Worm (Caenorhabditis elegans): ENCODE measurements around the gene Y70C5A.3.

Gene Y70C5A.3

ce11 chrV:16640366-16640765, 19.6 kb upstream of the Y70C5A.3 start:
- TF ChIP-seq skn-1 (tag; optimal IDR thresholded peaks at IDR 0.05) = no peak
- no peak for TF ChIP-seq fos-1 (tag; optimal IDR thresholded peaks at IDR 0.05)
- TF ChIP-seq ztf-4 (tag; optimal IDR thresholded peaks at IDR 0.05) = no peak
- no peak for TF ChIP-seq sma-9 (GFP tag; optimal IDR thresholded peaks at IDR 0.05)
- no peak for TF ChIP-seq sma-9 (tag; optimal IDR thresholded peaks at IDR 0.05)
- no peak for TF ChIP-seq snpc-4 (tag; optimal IDR thresholded peaks at IDR 0.05)
- TF ChIP-seq nhr-25 (tag; optimal IDR thresholded peaks at IDR 0.05) = no peak
- TF ChIP-seq lin-11 (tag; optimal IDR thresholded peaks at IDR 0.05) = no peak
- TF ChIP-seq nhr-21 (tag; optimal IDR thresholded peaks at IDR 0.05) = no peak
- TF ChIP-seq peb-1 (tag; optimal IDR thresholded peaks at IDR 0.05) = no peak
- TF ChIP-seq crh-2 (tag; optimal IDR thresholded peaks at IDR 0.05) = no peak
- no peak for TF ChIP-seq gmeb-1 (tag; optimal IDR thresholded peaks at IDR 0.05)
- no peak for TF ChIP-seq Y55F3AM.14 (GFP tag; optimal IDR thresholded peaks at IDR 0.05)
- no peak for TF ChIP-seq F13H6.1 (tag; optimal IDR thresholded peaks at IDR 0.05)
- TF ChIP-seq unc-62 (GFP tag; optimal IDR thresholded peaks at IDR 0.05) = no peak
- TF ChIP-seq ZK546.5 (tag; optimal IDR thresholded peaks at IDR 0.05) = no peak

ce11 chrV:16638204-16638603, 17.5 kb upstream of the Y70C5A.3 start, which contains the start of gene srw-76:
Gene srw-76, minus strand, starts transcription at chrV:16638304.
- TF ChIP-seq mdl-1 (tag; optimal IDR thresholded peaks at IDR 0.05) (no peak), zag-1 (tag; optimal IDR thresholded peaks at IDR 0.05) (no peak), ceh-16 (tag; optimal IDR thresholded peaks at IDR 0.05) (no peak), ztf-11 (tag; optimal IDR thresholded peaks at IDR 0.05) (no peak), sma-3 (GFP tag; optimal IDR thresholded peaks at IDR 0.05) (no peak), nhr-6 (tag; optimal IDR thresholded peaks at IDR 0.05) (no peak), mab-5 (tag; optimal IDR thresholded peaks at IDR 0.05) (no peak), ztf-1 (GFP tag; conservative IDR thresholded peaks at IDR 0.05) (no peak), nhr-12 (tag; optimal IDR thresholded peaks at IDR 0.05) (no peak), ama-1 (optimal IDR thresholded peaks at IDR 0.05) (no peak), ztf-4 (tag; optimal IDR thresholded peaks at IDR 0.05) (no peak), sem-4 (tag; optimal IDR thresholded peaks at IDR 0.05) (no peak), fos-1 (tag; optimal IDR thresholded peaks at IDR 0.05) (no peak)

- no peak for TF ChIP-seq ceh-82 (tag; optimal IDR thresholded peaks at IDR 0.05)
- TF ChIP-seq ztf-1 (GFP tag; conservative IDR thresholded peaks at IDR 0.05) = no peak
- TF ChIP-seq elt-1 (tag; optimal IDR thresholded peaks at IDR 0.05) = no peak
- no peak for TF ChIP-seq egl-27 (tag; optimal IDR thresholded peaks at IDR 0.05)
- TF ChIP-seq skn-1 (tag; optimal IDR thresholded peaks at IDR 0.05) = no peak
- no peak for TF ChIP-seq unc-39 (tag; optimal IDR thresholded peaks at IDR 0.05)
- no peak for TF ChIP-seq crh-2 (tag; optimal IDR thresholded peaks at IDR 0.05)
- TF ChIP-seq nhr-25 (tag; optimal IDR thresholded peaks at IDR 0.05) = no peak
- TF ChIP-seq unc-62 (GFP tag; optimal IDR thresholded peaks at IDR 0.05) = no peak
- TF ChIP-seq nhr-6 (tag; optimal IDR thresholded peaks at IDR 0.05) = no peak
Observed at ce11 chrV:16635911-16636310, 15.2 kb upstream of the Y70C5A.3 start, which contains the start of gene mltn-11. Gene mltn-11, plus strand, starts transcription at chrV:16636186.

ce11 chrV:16629600-16629999, 8.9 kb upstream of the Y70C5A.3 start, which contains the start of gene srd-21:
Gene srd-21, plus strand, starts transcription at chrV:16629900.
- TF ChIP-seq Y55F3AM.14 (GFP tag; optimal IDR thresholded peaks at IDR 0.05) (no peak), snpc-4 (tag; optimal IDR thresholded peaks at IDR 0.05) (no peak), nhr-21 (tag; optimal IDR thresholded peaks at IDR 0.05) (no peak), nhr-237 (tag; optimal IDR thresholded peaks at IDR 0.05) (no peak), sma-3 (GFP tag; optimal IDR thresholded peaks at IDR 0.05) (no peak), mdl-1 (tag; optimal IDR thresholded peaks at IDR 0.05) (no peak), crh-2 (tag; optimal IDR thresholded peaks at IDR 0.05) (no peak), C34F6.9 (tag; optimal IDR thresholded peaks at IDR 0.05) (no peak), aly-2 (tag; optimal IDR thresholded peaks at IDR 0.05) (no peak), ztf-4 (tag; optimal IDR thresholded peaks at IDR 0.05) (no peak), nhr-11 (tag; optimal IDR thresholded peaks at IDR 0.05) (no peak), ama-1 (optimal IDR thresholded peaks at IDR 0.05) (no peak), zag-1 (tag; optimal IDR thresholded peaks at IDR 0.05) (no peak), nhr-12 (tag; optimal IDR thresholded peaks at IDR 0.05) (no peak)

- no peak for TF ChIP-seq nhr-12 (tag; optimal IDR thresholded peaks at IDR 0.05)
- TF ChIP-seq aly-2 (tag; optimal IDR thresholded peaks at IDR 0.05) = no peak
- TF ChIP-seq nhr-237 (tag; optimal IDR thresholded peaks at IDR 0.05) = no peak
- no peak for TF ChIP-seq elt-3 (tag; optimal IDR thresholded peaks at IDR 0.05)
- TF ChIP-seq alr-1 (tag; optimal IDR thresholded peaks at IDR 0.05) = no peak
- no peak for TF ChIP-seq gmeb-1 (tag; optimal IDR thresholded peaks at IDR 0.05)
Observed at ce11 chrV:16628991-16629390, 8.3 kb upstream of the Y70C5A.3 start, which contains the start of gene W06G6.2. Gene W06G6.2, plus strand, starts transcription at chrV:16629291.
